Worm (Caenorhabditis elegans): ENCODE results near the gene zmp-5.

Gene zmp-5

DNA sequence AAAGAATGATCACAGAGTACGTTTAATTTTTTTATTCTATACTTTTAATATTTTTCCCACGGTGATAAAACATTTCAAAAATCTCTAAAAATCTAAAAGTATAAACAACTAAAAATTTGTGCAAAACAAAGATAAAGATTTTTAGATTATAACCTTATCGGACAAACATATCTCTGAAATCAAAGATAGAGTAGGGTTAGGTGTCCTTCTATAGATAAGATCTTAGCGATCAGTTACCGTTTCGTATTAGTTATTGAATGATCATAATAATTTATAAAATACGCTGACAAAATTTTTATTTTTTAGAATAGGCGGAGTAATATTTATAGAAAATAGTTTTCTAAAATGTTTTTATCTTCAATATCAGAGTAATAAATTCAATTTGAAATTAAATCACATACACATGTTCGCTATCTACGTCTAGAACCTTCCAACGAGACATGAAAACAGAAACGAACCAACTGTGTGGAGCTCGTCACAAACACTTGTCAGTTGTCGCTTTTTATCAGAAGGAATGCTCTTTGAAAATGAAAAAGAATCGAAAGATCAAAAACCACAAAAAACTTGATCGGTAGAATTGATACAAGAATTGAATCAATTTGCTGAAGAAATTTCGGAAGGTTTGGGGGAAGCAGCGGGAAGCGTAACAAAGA is 24.8 kb downstream of the zmp-5 start:
- no peak for TF ChIP-seq unc-62 (GFP tag; optimal IDR thresholded peaks at IDR 0.05)

DNA sequence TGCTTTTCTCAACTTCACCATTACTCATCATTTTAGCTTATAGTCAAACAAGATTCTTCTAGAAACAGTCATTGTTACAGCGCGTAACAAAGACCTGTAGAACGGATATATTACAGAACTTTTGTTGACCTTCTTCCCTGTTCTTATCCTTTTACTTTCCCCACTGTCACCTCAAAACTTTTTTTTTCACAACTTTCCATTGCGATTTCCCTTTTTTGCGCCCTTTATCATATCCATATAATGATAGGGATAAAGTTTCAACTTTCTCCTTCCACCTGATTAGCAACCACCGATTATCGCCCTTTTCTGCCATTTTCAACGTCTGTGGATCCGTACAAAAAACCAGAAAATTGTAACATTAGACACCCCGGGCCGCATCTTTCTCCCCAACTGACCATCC is 30.2 kb downstream of the zmp-5 start:
- no peak for TF ChIP-seq unc-62 (GFP tag; optimal IDR thresholded peaks at IDR 0.05)

DNA sequence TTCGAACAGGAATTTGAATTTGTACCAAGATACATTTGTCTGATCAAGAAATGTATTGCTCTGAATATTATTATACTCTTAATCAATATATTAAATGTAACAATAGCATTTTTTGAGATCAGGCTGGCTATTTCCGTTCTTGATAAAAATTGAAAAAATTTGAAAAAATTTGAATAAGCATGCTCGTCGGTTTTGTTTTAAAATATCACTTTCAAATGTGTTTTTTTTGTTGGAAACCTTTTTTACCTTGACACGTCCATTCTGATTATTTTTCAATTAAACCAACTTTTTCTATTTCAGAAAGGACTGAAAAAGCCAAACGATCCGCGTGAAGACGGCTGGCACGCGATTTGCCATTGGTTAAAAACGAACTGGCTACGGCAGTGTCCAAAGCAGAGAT is 31.6 kb downstream of the zmp-5 start, which contains the start of gene adt-1:
Gene adt-1 (plus strand): TSS at position 301 of the 400 bp plus-strand sequence.
- no peak for TF ChIP-seq unc-62 (GFP tag; optimal IDR thresholded peaks at IDR 0.05)

DNA sequence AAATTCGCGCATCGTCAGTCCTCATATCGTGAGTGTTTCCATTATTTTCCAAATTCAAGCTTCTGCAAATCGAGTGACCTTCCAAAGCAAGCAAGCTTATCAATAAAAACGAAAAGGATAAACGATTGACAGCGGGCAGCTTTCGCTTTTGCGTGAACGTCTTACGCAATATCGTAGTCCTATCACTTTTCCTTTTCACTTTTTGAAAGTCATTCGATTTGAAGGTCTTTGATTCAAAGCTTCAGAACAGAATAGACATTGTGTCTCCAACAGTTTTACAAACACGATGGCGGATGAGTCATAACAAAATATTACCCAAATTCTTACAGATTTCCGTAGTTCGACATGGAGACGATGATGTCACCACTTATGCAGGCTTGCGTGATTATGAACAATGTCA is 32.7 kb downstream of the zmp-5 start:
- TF ChIP-seq unc-62 (GFP tag; optimal IDR thresholded peaks at IDR 0.05) = no peak

DNA sequence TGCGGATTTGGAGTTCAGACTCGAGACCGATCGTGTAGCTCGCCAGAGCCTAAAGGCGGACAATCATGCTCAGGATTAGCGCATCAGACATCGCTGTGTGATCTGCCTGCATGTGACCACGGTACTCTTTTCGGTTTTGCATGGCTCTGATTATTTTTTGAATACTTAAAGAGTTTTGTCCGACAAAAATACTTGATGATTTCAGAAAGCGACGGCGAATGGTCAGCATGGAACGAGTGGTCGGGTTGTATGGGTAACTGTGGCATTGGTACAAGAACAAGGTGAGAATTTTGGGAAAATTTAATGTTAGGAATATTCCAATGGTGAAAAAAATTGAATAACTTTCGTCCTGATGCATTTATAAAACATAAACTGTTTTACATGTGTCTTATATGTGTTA is 40.6 kb downstream of the zmp-5 start:
- no peak for TF ChIP-seq unc-62 (GFP tag; optimal IDR thresholded peaks at IDR 0.05)

DNA sequence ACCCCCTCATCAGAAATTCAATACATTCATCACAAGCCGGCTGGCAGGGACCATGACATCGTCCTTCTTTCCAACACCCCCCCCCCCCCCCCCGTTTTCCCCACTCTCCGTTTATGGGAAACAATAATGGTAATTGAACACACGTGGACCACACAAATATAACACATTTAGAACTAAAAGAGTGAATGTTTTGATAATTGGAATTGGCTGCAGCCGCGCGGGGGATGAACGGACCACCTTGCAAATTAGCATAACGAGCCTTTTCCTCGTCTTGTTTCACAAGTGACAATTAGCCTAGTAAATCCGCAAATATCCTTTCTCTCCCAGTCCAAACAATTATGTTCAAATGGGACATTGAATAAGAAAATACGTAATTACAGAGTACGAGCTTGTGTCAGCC is 41.7 kb downstream of the zmp-5 start:
- no peak for TF ChIP-seq unc-62 (GFP tag; optimal IDR thresholded peaks at IDR 0.05)

DNA sequence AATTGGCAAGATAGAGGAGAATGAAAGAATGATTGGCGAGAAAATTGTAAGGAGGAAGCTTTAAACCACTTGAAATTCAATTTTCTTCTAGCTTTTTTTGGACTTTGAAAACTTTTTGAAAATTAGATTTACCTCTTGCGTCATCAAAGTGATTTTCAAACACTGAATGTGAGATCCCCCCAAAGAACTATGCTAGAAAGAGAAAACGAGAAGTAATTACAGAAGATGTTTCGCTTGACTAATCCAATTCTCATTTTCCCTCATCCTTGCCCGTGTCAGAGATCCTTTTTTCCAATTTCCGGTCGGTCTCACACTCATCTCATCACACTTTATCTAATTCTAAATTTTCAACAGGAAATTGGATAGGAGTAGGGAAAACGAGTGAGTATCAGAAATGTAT is 43.0 kb downstream of the zmp-5 start:
- no peak for TF ChIP-seq unc-62 (GFP tag; optimal IDR thresholded peaks at IDR 0.05)

DNA sequence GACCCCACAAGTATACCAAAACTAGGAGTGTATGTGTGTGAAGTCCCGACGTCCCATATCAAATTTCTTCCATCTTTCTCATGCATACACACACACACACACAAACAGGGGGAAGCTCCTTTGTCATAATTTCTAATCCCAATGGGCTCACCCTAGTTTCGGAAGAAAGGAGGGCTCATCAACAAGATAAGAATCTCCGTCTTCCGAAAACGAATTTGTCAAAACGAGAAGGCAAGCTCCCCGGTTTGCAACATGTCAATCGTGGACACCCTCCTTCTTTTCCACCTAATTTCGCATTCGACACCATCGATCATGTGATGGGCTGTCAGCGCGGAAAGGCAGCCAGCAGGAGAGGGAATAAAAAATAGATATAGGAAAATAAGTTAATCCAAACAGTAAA is 43.4 kb downstream of the zmp-5 start:
- no peak for TF ChIP-seq unc-62 (GFP tag; optimal IDR thresholded peaks at IDR 0.05)

DNA sequence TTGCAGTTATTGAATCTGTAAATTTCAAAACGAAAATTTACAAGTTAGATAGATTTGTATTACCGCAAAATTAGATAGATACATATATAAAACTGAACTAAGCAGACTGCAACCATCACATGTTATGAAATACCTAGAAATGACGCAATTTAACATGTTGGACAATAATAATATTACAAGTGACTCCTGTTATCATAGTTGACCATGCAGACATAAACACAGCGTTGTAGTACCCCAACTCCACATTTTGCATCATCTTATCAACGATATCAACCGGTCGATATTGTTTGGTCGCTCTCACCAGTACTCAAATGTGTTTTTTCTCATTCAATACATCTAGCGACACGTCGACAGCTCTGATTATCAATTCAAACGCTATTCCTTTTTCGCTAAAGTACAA is 44.4 kb downstream of the zmp-5 start, which contains the start of gene ugt-50:
Gene ugt-50 (plus strand): TSS at position 268 of the 400 bp plus-strand sequence.
- TF ChIP-seq unc-62 (GFP tag; optimal IDR thresholded peaks at IDR 0.05) = no peak

DNA sequence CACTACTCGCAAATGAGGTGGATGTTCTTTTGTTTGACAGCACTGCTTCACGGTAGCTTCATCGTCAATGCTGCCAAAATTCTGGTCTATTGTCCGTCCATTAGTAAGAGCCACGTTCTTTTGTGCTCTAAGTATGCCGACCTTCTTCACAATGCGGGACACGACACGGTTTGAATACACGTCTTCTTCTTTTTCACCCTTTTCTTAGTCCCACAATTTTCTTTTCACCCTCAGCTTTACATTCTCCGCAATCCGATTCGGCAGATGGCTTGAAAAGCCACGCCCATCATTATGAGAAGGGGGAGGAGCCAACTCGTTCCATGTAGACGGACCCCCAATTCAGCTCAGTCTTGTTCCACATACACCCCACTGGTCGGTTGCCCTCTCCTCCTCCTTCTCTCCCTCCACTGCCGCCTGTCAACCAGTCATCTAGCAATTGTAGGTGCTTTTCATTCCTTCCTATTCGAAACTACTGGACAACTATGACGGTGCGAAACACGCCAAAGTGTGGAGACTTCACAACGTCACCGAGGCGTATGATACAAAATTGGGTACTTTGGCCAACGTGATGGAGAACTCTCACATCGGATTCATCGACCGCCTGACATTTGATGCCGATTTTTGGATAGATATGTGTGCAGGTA is 44.9 kb downstream of the zmp-5 start:
- TF ChIP-seq unc-62 (GFP tag; optimal IDR thresholded peaks at IDR 0.05) = no peak

DNA sequence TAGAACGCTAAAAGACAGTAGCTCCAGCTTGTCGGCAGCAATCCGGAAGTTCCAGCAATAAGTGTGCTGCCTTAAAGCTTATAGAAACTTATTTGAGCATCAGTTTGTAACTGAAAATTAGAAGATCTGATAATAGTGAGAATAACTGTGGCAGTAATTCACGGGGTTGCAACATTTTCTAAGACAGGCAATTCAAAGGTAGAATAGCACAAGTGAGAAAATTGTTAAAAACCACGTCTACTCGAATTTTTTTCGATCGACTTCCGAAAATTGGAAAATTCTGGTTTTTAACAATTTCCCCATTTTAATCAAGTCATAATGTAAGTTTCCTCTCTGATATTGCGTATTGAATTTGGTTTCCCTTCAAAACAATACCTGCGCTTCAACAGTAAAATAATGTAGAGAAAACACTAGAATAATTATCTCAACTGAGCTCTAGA is 46.3 kb downstream of the zmp-5 start:
- no peak for TF ChIP-seq unc-62 (GFP tag; optimal IDR thresholded peaks at IDR 0.05)

DNA sequence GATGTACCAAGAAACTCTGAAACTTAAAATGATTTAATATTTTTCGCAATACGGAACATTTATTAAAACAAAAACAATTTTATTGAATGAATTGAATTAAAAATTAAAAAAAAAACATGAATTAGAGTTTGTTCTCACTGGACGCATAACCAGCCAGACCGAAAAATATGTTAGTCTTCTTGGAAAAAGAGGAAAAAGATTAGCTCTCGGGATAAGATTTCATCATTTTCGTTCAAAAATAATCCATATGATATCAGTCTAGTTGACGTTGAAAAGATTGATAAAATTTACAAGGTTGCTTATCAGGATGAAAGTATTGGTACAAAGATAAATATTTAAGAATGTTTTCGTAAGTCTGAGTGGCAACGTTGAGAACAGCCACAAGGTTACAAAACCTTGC is 53.5 kb downstream of the zmp-5 start, which contains the start of gene nhr-26:
Gene nhr-26 (minus strand): TSS at position 10 of the 400 bp plus-strand sequence.
- no peak for TF ChIP-seq unc-62 (GFP tag; optimal IDR thresholded peaks at IDR 0.05)

All from whole organism, dauer.